Worm (Caenorhabditis elegans) whole organism, L4 larva: ENCODE measurements around the gene H04M03.12.
A peak's percentile ranks its signal among the peaks of the same experiment; 100 is the strongest.

ENCODE experiments used
- F49E8.2 ChIP-seq: sonication (generic microtip); optimal IDR thresholded peaks from 2 replicates; lab custom pipeline; 2016; ENCODE audit warnings: missing compliant biosample characterization, mild to moderate bottlenecking, missing genetic modification characterization, borderline replicate concordance
- T20F7.1 ChIP-seq: fragments of 200-800 bp; sonication (Bioruptor generic); optimal IDR thresholded peaks from 2 replicates; lab custom pipeline; 2018; ENCODE audit warnings: mild to moderate bottlenecking, missing genetic modification characterization, missing compliant biosample characterization
- T26A8.4 ChIP-seq: fragments of 200-800 bp; sonication (Bioruptor generic); IDR thresholded peaks from 2 replicates; pipeline ENCODE4 v1.3.6; 2022; ENCODE audit warnings: missing genetic modification characterization, missing compliant biosample characterization
- Y48G9A.11 ChIP-seq: fragments of 200-800 bp; sonication (Bioruptor generic); IDR thresholded peaks from 2 replicates; pipeline ENCODE4 v1.3.6; 2022; ENCODE audit warnings: missing genetic modification reagents, missing genetic modification characterization, missing compliant biosample characterization
- aha-1 ChIP-seq: fragments of 150-350 bp; peaks from one replicate; lab custom pipeline; 2014; ENCODE audit warnings: missing biosample characterization, missing genetic modification characterization
- dmd-8 ChIP-seq: fragments of 200-800 bp; sonication (Bioruptor generic); IDR thresholded peaks from 2 replicates; pipeline ENCODE4 v1.3.6; 2022; ENCODE audit warnings: missing genetic modification characterization, missing compliant biosample characterization
- fos-1 ChIP-seq: fragments of 150-350 bp; optimal IDR thresholded peaks from 2 replicates; lab custom pipeline; 2014; ENCODE audit warnings: missing biosample characterization, missing genetic modification characterization
- hlh-11 ChIP-seq: fragments of 200-800 bp; sonication (Bioruptor generic); optimal IDR thresholded peaks from 2 replicates; lab custom pipeline; 2018; ENCODE audit warnings: mild to moderate bottlenecking, missing genetic modification characterization, missing compliant biosample characterization
- lin-38 ChIP-seq: fragments of 200-800 bp; sonication (Bioruptor generic); IDR thresholded peaks from 2 replicates; pipeline ENCODE4 v1.3.6; 2022; ENCODE audit warnings: missing genetic modification reagents, missing genetic modification characterization, missing compliant biosample characterization
- lsy-2 ChIP-seq, 2 experiments: fragments of 150-350 bp in 1 of 2; sonication (generic microtip) in 1 of 2; optimal IDR thresholded peaks; 2 replicates each; lab custom pipeline; 2014 to 2017; ENCODE audit warnings: missing biosample characterization in 2 of 2, missing genetic modification characterization in 2 of 2
- mxl-3 ChIP-seq: fragments of 200-800 bp; sonication (Bioruptor generic); optimal IDR thresholded peaks from 2 replicates; lab custom pipeline; 2018; ENCODE audit warnings: mild to moderate bottlenecking, missing genetic modification characterization, missing compliant biosample characterization
- nhr-28 ChIP-seq: fragments of 150-350 bp; optimal IDR thresholded peaks from 2 replicates; lab custom pipeline; 2014; ENCODE audit warnings: missing biosample characterization, missing genetic modification characterization
- set-16 ChIP-seq: fragments of 200-800 bp; sonication (Bioruptor generic); IDR thresholded peaks from 2 replicates; pipeline ENCODE4 v1.3.6; 2022; ENCODE audit warnings: missing genetic modification reagents, missing genetic modification characterization, missing compliant biosample characterization
- snpc-1.2 ChIP-seq: fragments of 200-800 bp; sonication (Bioruptor generic); IDR thresholded peaks from 2 replicates; pipeline ENCODE4 v1.3.6; 2022; ENCODE audit warnings: missing genetic modification reagents, missing genetic modification characterization, missing compliant biosample characterization
- spr-3 ChIP-seq: fragments of 200-800 bp; sonication (Bioruptor generic); optimal IDR thresholded peaks from 2 replicates; lab custom pipeline; 2018; ENCODE audit warnings: mild to moderate bottlenecking, missing genetic modification characterization, missing compliant biosample characterization
- unc-62 ChIP-seq, 3 experiments: fragments of 150-350 bp in 1 of 3; sonication (generic microtip); optimal IDR thresholded peaks in 2 of 3; peaks in 1 of 3; 1 replicate in 1 of 3; 2 replicates in 2 of 3; lab custom pipeline; 2014 to 2017; ENCODE audit warnings: missing biosample characterization in 3 of 3, missing genetic modification characterization in 3 of 3, missing genetic modification reagents in 3 of 3, missing genotype in 1 of 3
- zip-11 ChIP-seq: fragments of 200-800 bp; sonication (Bioruptor generic); IDR thresholded peaks from 2 replicates; pipeline ENCODE4 v1.3.6; 2022; ENCODE audit warnings: missing genetic modification characterization, missing compliant biosample characterization

Gene H04M03.12

ce11 chrIV:5859876-5860275 is 43.3 kb downstream of the H04M03.12 start, which contains the start of gene C06E7.4:
Gene C06E7.4, minus strand, starts transcription at chrIV:5859976.
- TF ChIP-seq unc-62 (GFP tag; optimal IDR thresholded peaks at IDR 0.05 in 1 of 2; lab: Kevin White, UChicago) (peak in 1 of 2 experiments; percentile 88), unc-62 (tag; optimal IDR thresholded peaks at IDR 0.05; lab: Kevin White, UChicago) (no peak), aha-1 (tag; lab: Kevin White, UChicago) (peak; percentile 79), hlh-11 (tag; lab: Kevin White, UChicago) (no peak)

- TF ChIP-seq mxl-3 (GFP tag; lab: Kevin White, UChicago) (peak; percentile 0), zip-11 (GFP tag; lab: Robert Waterston, UW) (no peak), fos-1 (tag; lab: Kevin White, UChicago) (no peak), nhr-28 (tag; lab: Kevin White, UChicago) (peak; percentile 78), lsy-2 (tag; optimal IDR thresholded peaks at IDR 0.05; lab: Kevin White, UChicago) (no peak)
- TF ChIP-seq, all 104 proteins: peak for 2
These were observed 44.9 kb downstream of the H04M03.12 start for ce11 chrIV:5858212-5858611.

ce11 chrIV:5856975-5857374 is 46.2 kb downstream of the H04M03.12 start:
- TF ChIP-seq aha-1 (tag; lab: Kevin White, UChicago) (peak; percentile 66), unc-62 (GFP tag; optimal IDR thresholded peaks at IDR 0.05 in 1 of 2; lab: Kevin White, UChicago) (peak in 1 of 2 experiments; percentile 91), unc-62 (tag; optimal IDR thresholded peaks at IDR 0.05; lab: Kevin White, UChicago) (no peak), T20F7.1 (GFP tag; lab: Kevin White, UChicago) (no peak)

ce11 chrIV:5855608-5856007 is 47.5 kb downstream of the H04M03.12 start:
- TF ChIP-seq unc-62 (GFP tag; optimal IDR thresholded peaks at IDR 0.05 in 1 of 2; lab: Kevin White, UChicago) (peak in 1 of 2 experiments; percentile 93), unc-62 (tag; optimal IDR thresholded peaks at IDR 0.05; lab: Kevin White, UChicago) (no peak), dmd-8 (GFP tag; lab: Robert Waterston, UW) (no peak)

ce11 chrIV:5850765-5851377 is 52.3 kb downstream of the H04M03.12 start:
- TF ChIP-seq snpc-1.2, result peak; percentile 59; the same call in 1 of the 2 replicates
- peak; percentile 32; the same call in 1 of the 2 replicates for TF ChIP-seq lin-38 (GFP tag; lab: Robert Waterston, UW)
- TF ChIP-seq Y48G9A.11 (GFP tag; lab: Robert Waterston, UW), result 0 out of 2 replicates have a peak, but pooled peaks have one; percentile 9
- TF ChIP-seq unc-62 (GFP tag; optimal IDR thresholded peaks at IDR 0.05 in 1 of 2; lab: Kevin White, UChicago), result peak in 1 of 2 experiments; percentile 52
- no peak for TF ChIP-seq unc-62 (tag; optimal IDR thresholded peaks at IDR 0.05; lab: Kevin White, UChicago)
- no peak for TF ChIP-seq T26A8.4
- no peak for TF ChIP-seq spr-3
- no peak for TF ChIP-seq set-16 (GFP tag; lab: Robert Waterston, UW)
- peak; percentile 58 for TF ChIP-seq F49E8.2
